Fruit fly (Drosophila melanogaster) whole organism, embryonic: ENCODE data around the gene CG43089.

Source experiments
- Ada2b ChIP-seq: fragments of 200-800 bp; sonication (Bioruptor generic); IDR thresholded peaks from 2 replicates; pipeline ENCODE4 v1.3.6; 2022; ENCODE audit warnings: missing biosample characterization, missing genetic modification characterization
- Blimp-1 ChIP-seq: fragments of 200-800 bp; sonication (Bioruptor generic); optimal IDR thresholded peaks from 3 replicates; lab custom pipeline; 2018; ENCODE audit warnings: missing biosample characterization, missing genetic modification characterization, mild to moderate bottlenecking, moderate library complexity, missing genetic modification reagents
- CG11696 ChIP-seq: fragments of 200-800 bp; sonication (Bioruptor generic); IDR thresholded peaks from 2 replicates; pipeline ENCODE4 v1.3.6; 2022; ENCODE audit warnings: missing biosample characterization, missing genetic modification characterization
- CG12155 ChIP-seq: fragments of 200-800 bp; sonication (Bioruptor generic); optimal IDR thresholded peaks from 3 replicates; lab custom pipeline; 2016; ENCODE audit warnings: missing biosample characterization, missing genetic modification characterization
- CG13123 ChIP-seq: fragments of 200-800 bp; sonication (Bioruptor generic); optimal IDR thresholded peaks from 2 replicates; lab custom pipeline; 2016; ENCODE audit warnings: missing biosample characterization, missing genetic modification characterization
- CG16863 ChIP-seq: fragments of 200-800 bp; sonication (Bioruptor generic); optimal IDR thresholded peaks from 3 replicates; lab custom pipeline; 2016; ENCODE audit warnings: missing biosample characterization, missing genetic modification characterization
- CG17328 ChIP-seq: fragments of 200-800 bp; sonication (Bioruptor generic); IDR thresholded peaks from 2 replicates; pipeline ENCODE4 v1.3.6; 2022; ENCODE audit warnings: missing biosample characterization, missing genetic modification characterization
- CG17385 ChIP-seq: fragments of 200-800 bp; sonication (Bioruptor generic); optimal IDR thresholded peaks from 3 replicates; lab custom pipeline; 2018; ENCODE audit warnings: missing biosample characterization, mild to moderate bottlenecking, missing genetic modification characterization
- CG17568 ChIP-seq: fragments of 200-800 bp; sonication (Bioruptor generic); optimal IDR thresholded peaks from 2 replicates; lab custom pipeline; 2018; ENCODE audit warnings: missing biosample characterization, mild to moderate bottlenecking, missing genetic modification characterization, moderate library complexity
- CG17802 ChIP-seq: fragments of 200-800 bp; sonication (Bioruptor generic); optimal IDR thresholded peaks from 2 replicates; lab custom pipeline; 2018; ENCODE audit warnings: missing biosample characterization, mild to moderate bottlenecking, missing genetic modification characterization, moderate library complexity
- CG32767 ChIP-seq: fragments of 200-800 bp; sonication (Bioruptor generic); IDR thresholded peaks from 2 replicates; pipeline ENCODE4 v1.3.6; 2022; ENCODE audit warnings: missing biosample characterization, missing genetic modification characterization
- CG33557 ChIP-seq: fragments of 200-800 bp; sonication (Bioruptor generic); optimal IDR thresholded peaks from 2 replicates; lab custom pipeline; 2019; ENCODE audit warnings: missing biosample characterization, mild to moderate bottlenecking, missing genetic modification characterization, moderate library complexity
- CG4328 ChIP-seq: fragments of 200-800 bp; sonication (Bioruptor generic); optimal IDR thresholded peaks from 3 replicates; lab custom pipeline; 2017; ENCODE audit warnings: missing biosample characterization, missing genetic modification reagents, missing genetic modification characterization
- CG4404 ChIP-seq: fragments of 200-800 bp; sonication (Bioruptor generic); IDR thresholded peaks from 2 replicates; pipeline ENCODE4 v1.3.6; 2022; ENCODE audit warnings: missing biosample characterization, missing genetic modification characterization
- CG4707 ChIP-seq: fragments of 200-800 bp; sonication (Bioruptor generic); optimal IDR thresholded peaks from 2 replicates; lab custom pipeline; 2018; ENCODE audit warnings: missing biosample characterization, mild to moderate bottlenecking, missing genetic modification characterization, moderate library complexity
- CG6272 ChIP-seq: fragments of 200-800 bp; sonication (Bioruptor generic); IDR thresholded peaks from 2 replicates; pipeline ENCODE4 v1.3.6; 2022; ENCODE audit warnings: missing biosample characterization, missing genetic modification characterization
- CG7372 ChIP-seq: fragments of 200-800 bp; sonication (Bioruptor generic); IDR thresholded peaks from 2 replicates; pipeline ENCODE4 v1.3.6; 2022; ENCODE audit warnings: missing biosample characterization, missing genetic modification characterization
- CG9727 ChIP-seq: fragments of 200-800 bp; sonication (Bioruptor generic); optimal IDR thresholded peaks from 3 replicates; lab custom pipeline; 2017; ENCODE audit warnings: missing biosample characterization, mild to moderate bottlenecking, missing genetic modification characterization
- CG9797 ChIP-seq: fragments of 200-800 bp; sonication (Bioruptor generic); optimal IDR thresholded peaks from 3 replicates; lab custom pipeline; 2018; ENCODE audit warnings: missing biosample characterization, mild to moderate bottlenecking, missing genetic modification characterization
- D ChIP-seq, 2 experiments: fragments of 200-800 bp in 1 of 2; fragments of >200 bp in 1 of 2; sonication (Bioruptor generic) in 1 of 2; optimal IDR thresholded peaks; 2 replicates in 1 of 2; 3 replicates in 1 of 2; lab custom pipeline; 2017; ENCODE audit warnings: mild to moderate bottlenecking in 1 of 2, missing biosample characterization in 1 of 2, missing genetic modification characterization in 1 of 2, missing genetic modification reagents in 1 of 2
- Dbx ChIP-seq: fragments of 200-800 bp; sonication (Bioruptor generic); IDR thresholded peaks from 3 replicates; pipeline ENCODE4 v1.3.6; 2022; ENCODE audit warnings: missing biosample characterization, missing genetic modification characterization
- Dref ChIP-seq: fragments of 200-800 bp; sonication (Bioruptor generic); IDR thresholded peaks from 2 replicates; pipeline ENCODE4 v1.3.6; 2022; ENCODE audit warnings: missing biosample characterization, missing genetic modification characterization
- Drgx ChIP-seq: fragments of 200-800 bp; sonication (Bioruptor generic); IDR thresholded peaks from 2 replicates; pipeline ENCODE4 v1.3.6; 2022; ENCODE audit warnings: missing biosample characterization, missing genetic modification characterization
- Ets65A ChIP-seq: fragments of 200-800 bp; sonication (Bioruptor generic); peaks from one replicate; lab custom pipeline; 2016; ENCODE audit warnings: missing biosample characterization, missing genetic modification characterization
- HLH54F ChIP-seq: fragments of 200-800 bp; sonication (Bioruptor generic); optimal IDR thresholded peaks from 3 replicates; lab custom pipeline; 2016; ENCODE audit warnings: missing biosample characterization, missing genetic modification characterization
- Hr3 ChIP-seq: fragments of 200-800 bp; sonication (Bioruptor generic); optimal IDR thresholded peaks from 3 replicates; lab custom pipeline; 2016; ENCODE audit warnings: missing biosample characterization, missing genetic modification characterization
- Nf-YB ChIP-seq: fragments of 200-800 bp; sonication (Bioruptor generic); optimal IDR thresholded peaks from 3 replicates; lab custom pipeline; 2019; ENCODE audit warnings: missing biosample characterization, mild to moderate bottlenecking, missing genetic modification characterization, moderate library complexity
- Ptx1 ChIP-seq: fragments of 200-800 bp; sonication (Bioruptor generic); IDR thresholded peaks from 2 replicates; pipeline ENCODE4 v1.3.6; 2022; ENCODE audit warnings: missing biosample characterization, missing genetic modification characterization
- Rfx ChIP-seq: fragments of 200-800 bp; sonication (Bioruptor generic); IDR thresholded peaks from 2 replicates; pipeline ENCODE4 v1.3.6; 2022; ENCODE audit warnings: missing biosample characterization, missing genetic modification characterization
- Stat92E ChIP-seq, 3 experiments: fragments of >200 bp in 2 of 3; fragments of 200-800 bp in 1 of 3; sonication (Bioruptor generic) in 1 of 3; optimal IDR thresholded peaks; 2 replicates each; lab custom pipeline; 2017 to 2019; ENCODE audit warnings: missing biosample characterization in 3 of 3, missing genetic modification characterization in 3 of 3, mild to moderate bottlenecking in 1 of 3, moderate library complexity in 1 of 3
- Taf1 ChIP-seq: fragments of 200-800 bp; sonication (Bioruptor generic); IDR thresholded peaks from 2 replicates; pipeline ENCODE4 v1.3.6; 2022; ENCODE audit warnings: missing biosample characterization, missing genetic modification characterization
- Usf ChIP-seq: fragments of 200-800 bp; sonication (Bioruptor generic); optimal IDR thresholded peaks from 2 replicates; lab custom pipeline; 2017; ENCODE audit warnings: missing genotype, missing biosample characterization, missing genetic modification characterization
- bowl ChIP-seq: fragments of 200-800 bp; sonication (Bioruptor generic); IDR thresholded peaks from 2 replicates; pipeline ENCODE4 v1.3.6; 2022; ENCODE audit warnings: missing biosample characterization, missing genetic modification characterization
- bsh ChIP-seq, 2 experiments: fragments of 200-800 bp; sonication (Bioruptor generic); optimal IDR thresholded peaks; 2 replicates each; lab custom pipeline; 2017 to 2018; ENCODE audit warnings: mild to moderate bottlenecking in 2 of 2, missing biosample characterization in 2 of 2, missing genetic modification characterization in 2 of 2, moderate library complexity in 1 of 2
- caup ChIP-seq: fragments of 200-800 bp; sonication (Bioruptor generic); optimal IDR thresholded peaks from 3 replicates; lab custom pipeline; 2017; ENCODE audit warnings: missing biosample characterization, mild to moderate bottlenecking, missing genetic modification characterization, moderate library complexity; ENCODE audit not compliant: severe bottlenecking
- fd3F ChIP-seq: fragments of 200-800 bp; sonication (Bioruptor generic); optimal IDR thresholded peaks from 2 replicates; lab custom pipeline; 2018; ENCODE audit warnings: missing biosample characterization, mild to moderate bottlenecking, missing genetic modification characterization, moderate library complexity
- lmd ChIP-seq: fragments of 200-800 bp; sonication (Bioruptor generic); IDR thresholded peaks from 2 replicates; pipeline ENCODE4 v1.3.6; 2022; ENCODE audit warnings: missing biosample characterization, missing genetic modification characterization
- nmo ChIP-seq: fragments of 200-800 bp; sonication (Bioruptor generic); optimal IDR thresholded peaks from 2 replicates; lab custom pipeline; 2018; ENCODE audit warnings: missing biosample characterization, mild to moderate bottlenecking, missing genetic modification characterization, moderate library complexity
- p53 ChIP-seq: fragments of 200-800 bp; sonication (Bioruptor generic); optimal IDR thresholded peaks from 2 replicates; lab custom pipeline; 2016; ENCODE audit warnings: missing biosample characterization, missing genetic modification characterization
- peb ChIP-seq: fragments of 200-800 bp; sonication (Bioruptor generic); IDR thresholded peaks from 2 replicates; pipeline ENCODE4 v1.3.6; 2022; ENCODE audit warnings: missing biosample characterization, missing genetic modification characterization
- psq ChIP-seq: fragments of 200-800 bp; sonication (Bioruptor generic); optimal IDR thresholded peaks from 2 replicates; lab custom pipeline; 2017; ENCODE audit warnings: missing biosample characterization, missing genetic modification characterization
- ro ChIP-seq: fragments of 200-800 bp; sonication (Bioruptor generic); IDR thresholded peaks from 2 replicates; pipeline ENCODE4 v1.3.6; 2022; ENCODE audit warnings: missing biosample characterization, missing genetic modification characterization
- sd ChIP-seq: fragments of 200-800 bp; sonication (Bioruptor generic); optimal IDR thresholded peaks from 3 replicates; lab custom pipeline; 2018; ENCODE audit warnings: missing biosample characterization, mild to moderate bottlenecking, missing genetic modification characterization, moderate library complexity
- so ChIP-seq: fragments of 200-800 bp; sonication (Bioruptor generic); IDR thresholded peaks from 3 replicates; pipeline ENCODE4 v1.3.6; 2022; ENCODE audit warnings: missing biosample characterization, missing genetic modification characterization
- tio ChIP-seq: fragments of 200-800 bp; sonication (Bioruptor generic); optimal IDR thresholded peaks from 2 replicates; lab custom pipeline; 2017; ENCODE audit warnings: missing biosample characterization, missing genetic modification characterization, inconsistent platforms
- tup ChIP-seq: fragments of 200-800 bp; sonication (Bioruptor generic); optimal IDR thresholded peaks from 2 replicates; lab custom pipeline; 2016; ENCODE audit warnings: missing biosample characterization, mild to moderate bottlenecking, missing genetic modification characterization, moderate library complexity
- tx ChIP-seq: fragments of 200-800 bp; sonication (Bioruptor generic); optimal IDR thresholded peaks from 2 replicates; lab custom pipeline; 2016; ENCODE audit warnings: missing biosample characterization, missing genetic modification characterization
- unc-4 ChIP-seq: fragments of 200-800 bp; sonication (Bioruptor generic); IDR thresholded peaks from 2 replicates; pipeline ENCODE4 v1.3.6; 2022; ENCODE audit warnings: missing biosample characterization, missing genetic modification characterization; ENCODE audit not compliant: partially characterized antibody

The CG43089 gene

DNA sequence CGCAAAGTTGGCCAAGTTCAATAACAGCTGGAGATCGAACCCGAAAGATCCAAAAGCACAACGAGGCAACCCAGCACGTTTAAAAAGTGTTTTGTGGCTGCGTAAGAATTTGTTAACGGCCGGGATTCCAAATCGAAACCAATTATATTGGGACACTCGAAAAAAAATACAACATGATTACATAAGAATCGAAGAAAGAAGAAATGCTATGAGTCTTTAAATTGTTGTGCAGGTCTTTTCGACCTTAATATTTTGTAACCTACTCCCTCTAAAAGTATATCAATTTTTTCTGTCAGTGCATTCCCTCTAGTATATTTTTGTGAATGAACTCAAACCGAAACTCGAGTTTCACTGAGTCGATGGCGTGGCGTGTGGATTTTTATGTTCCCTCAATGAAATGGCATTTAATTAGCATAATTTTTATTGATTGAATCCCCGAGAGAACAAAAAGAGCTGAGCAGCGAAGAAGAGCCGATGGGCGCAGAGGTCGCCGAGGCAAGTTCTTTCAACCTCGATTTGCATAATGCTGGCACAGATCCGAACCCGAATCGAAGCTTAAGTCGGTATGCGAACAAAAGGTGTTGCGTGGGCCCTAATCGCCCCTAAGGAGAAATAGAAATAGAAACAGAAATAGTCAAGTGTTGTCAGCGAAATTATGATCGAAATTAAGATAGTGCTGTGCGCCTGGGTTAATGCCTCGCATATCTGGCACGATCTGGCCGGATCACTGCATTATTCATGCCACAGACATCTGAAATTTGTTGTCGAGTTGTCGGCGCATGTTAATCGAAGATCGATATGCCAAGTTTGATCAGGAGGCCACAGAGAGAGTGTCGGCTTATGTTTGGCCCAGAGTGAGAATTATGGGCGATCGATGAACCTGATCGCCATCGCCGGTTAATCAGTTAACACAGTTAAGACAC lies 48.3 kb upstream of the CG43089 start (continued):
- no peak for TF ChIP-seq Dref (GFP tag; lab: Robert Waterston, UW)
- TF ChIP-seq Drgx (GFP tag; lab: Robert Waterston, UW), result no peak
- TF ChIP-seq Usf (GFP tag; lab: Kevin White, UChicago), result peak; percentile 35
- no peak for TF ChIP-seq Ptx1 (GFP tag; lab: Robert Waterston, UW)
- TF ChIP-seq nmo, result peak; percentile 67
- no peak for TF ChIP-seq CG32767 (GFP tag; lab: Robert Waterston, UW)
- TF ChIP-seq Rfx, result peak; percentile 75
- TF ChIP-seq caup (GFP tag; lab: Kevin White, UChicago), result peak; percentile 0
- TF ChIP-seq bsh (GFP tag; optimal IDR thresholded peaks at IDR 0.05; lab: Kevin White, UChicago), result peak in 1 of 2 experiments; percentile 86
- TF ChIP-seq CG17385, result peak; percentile 59
- peak; percentile 54 for TF ChIP-seq CG33557
- TF ChIP-seq so (GFP tag; lab: Robert Waterston, UW), result 0 out of 3 replicates have a peak, but pooled peaks have one; percentile 58
- TF ChIP-seq Hr3, result peak; percentile 40
- peak; percentile 49 for TF ChIP-seq CG17568 (GFP tag; lab: Kevin White, UChicago)
- peak; percentile 37; the same call in 1 of the 2 replicates for TF ChIP-seq Taf1
- TF ChIP-seq Dbx (GFP tag; lab: Robert Waterston, UW), result no peak
- TF ChIP-seq Stat92E (GFP tag; optimal IDR thresholded peaks at IDR 0.05; lab: Kevin White, UChicago), result no peak
- TF ChIP-seq CG9797 (GFP tag; lab: Kevin White, UChicago), result no peak
- TF ChIP-seq tio (GFP tag; lab: Kevin White, UChicago), result peak; percentile 43
- peak; percentile 69 for TF ChIP-seq CG17328 (GFP tag; lab: Robert Waterston, UW)
- no peak for TF ChIP-seq CG7372 (GFP tag; lab: Robert Waterston, UW)
- TF ChIP-seq psq, result no peak
- TF ChIP-seq CG4707 (GFP tag; lab: Kevin White, UChicago), result peak; percentile 49
- TF ChIP-seq CG17802 (tag; lab: Kevin White, UChicago), result no peak
- TF ChIP-seq CG4404, result no peak
- TF ChIP-seq CG9727, result peak; percentile 62
- TF ChIP-seq Ada2b (GFP tag; lab: Robert Waterston, UW), result peak; percentile 17; the same call in 1 of the 2 replicates
- no peak for TF ChIP-seq Ets65A
- TF ChIP-seq bowl (GFP tag; lab: Robert Waterston, UW), result no peak
- peak; percentile 59 for TF ChIP-seq lmd (GFP tag; lab: Robert Waterston, UW)
- TF ChIP-seq tx (GFP tag; lab: Kevin White, UChicago), result peak; percentile 34
- peak; percentile 25 for TF ChIP-seq fd3F (GFP tag; lab: Kevin White, UChicago)
- no peak for TF ChIP-seq unc-4 (GFP tag; lab: Robert Waterston, UW)
- TF ChIP-seq peb, result 0 out of 2 replicates have a peak, but pooled peaks have one; percentile 40
- TF ChIP-seq p53 (GFP tag; lab: Kevin White, UChicago), result no peak
- TF ChIP-seq tup (GFP tag; lab: Kevin White, UChicago), result peak; percentile 15
- no peak for TF ChIP-seq D (optimal IDR thresholded peaks at IDR 0.05; lab: Kevin White, UChicago)
- no peak for TF ChIP-seq D (GFP tag; optimal IDR thresholded peaks at IDR 0.05; lab: Kevin White, UChicago)
- peak; percentile 23 for TF ChIP-seq CG13123
- peak; percentile 55 for TF ChIP-seq sd (tag; lab: Kevin White, UChicago)
- TF ChIP-seq Nf-YB (GFP tag; lab: Kevin White, UChicago), result peak; percentile 32
- TF ChIP-seq CG4328 (GFP tag; lab: Kevin White, UChicago), result no peak
- TF ChIP-seq HLH54F, result peak; percentile 40
- TF ChIP-seq ro (GFP tag; lab: Robert Waterston, UW), result no peak
- no peak for TF ChIP-seq CG11696 (GFP tag; lab: Robert Waterston, UW)
- 0 out of 2 replicates have a peak, but pooled peaks have one; percentile 5 for TF ChIP-seq CG6272 (GFP tag; lab: Robert Waterston, UW)
- TF ChIP-seq CG12155 (GFP tag; lab: Kevin White, UChicago), result peak; percentile 25
- TF ChIP-seq Blimp-1 (GFP tag; lab: Kevin White, UChicago), result peak; percentile 50
- TF ChIP-seq CG16863 (GFP tag; lab: Kevin White, UChicago), result peak; percentile 58
